Fruit fly (Drosophila melanogaster): ENCODE measurements around the gene knk.

The knk gene

DNA sequence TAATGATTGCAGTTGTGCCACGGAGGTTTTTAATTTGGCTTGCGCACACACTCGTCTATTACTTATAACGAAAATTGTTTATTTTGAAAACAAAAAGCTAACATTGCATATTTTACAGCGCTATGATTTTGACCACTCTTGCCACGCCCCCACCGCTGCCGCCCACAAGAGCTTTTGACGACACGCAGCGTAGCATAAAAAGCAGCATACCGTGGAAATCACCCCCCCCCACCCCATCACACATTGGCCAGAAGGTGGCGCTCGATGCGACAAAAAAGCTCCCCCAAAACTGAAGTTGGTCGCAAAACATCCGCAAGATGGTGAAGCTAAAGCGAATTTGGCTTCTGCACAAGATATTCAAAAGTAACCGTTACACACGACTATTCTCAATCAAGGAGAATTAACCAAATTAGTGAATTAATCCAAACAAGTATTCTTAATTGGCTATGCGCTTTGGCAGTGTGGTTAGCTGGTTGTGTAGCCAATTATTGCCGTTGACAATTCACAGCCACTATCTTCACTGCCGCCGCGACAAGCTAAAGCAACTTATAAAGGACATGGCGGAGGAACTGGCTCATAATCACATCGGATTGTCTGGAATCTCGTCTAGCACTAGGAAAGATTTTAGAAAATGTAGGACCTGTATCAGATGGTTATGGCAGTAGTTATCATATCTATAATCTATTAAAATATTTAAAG is 24.8 kb downstream of the knk start (continued):
- TF ChIP-seq eyg (GFP tag; optimal IDR thresholded peaks at IDR 0.05) = no peak
- TF ChIP-seq fd64A (GFP tag; optimal IDR thresholded peaks at IDR 0.05) = no peak
- TF ChIP-seq mam (GFP tag; optimal IDR thresholded peaks at IDR 0.05) = peak; percentile 3
- TF ChIP-seq ssp (GFP tag; IDR thresholded peaks at IDR 0.05) = no peak
- TF ChIP-seq CG15514 (GFP tag; optimal IDR thresholded peaks at IDR 0.05) = peak; percentile 57
- TF ChIP-seq stwl (tag; optimal IDR thresholded peaks at IDR 0.05) = no peak
- no peak for TF ChIP-seq wor (GFP tag; IDR thresholded peaks at IDR 0.05)
- TF ChIP-seq gro (GFP tag; optimal IDR thresholded peaks at IDR 0.05) = peak; percentile 60
- TF ChIP-seq bab2 (GFP tag; optimal IDR thresholded peaks at IDR 0.05) = peak; percentile 21
- TF ChIP-seq chm (GFP tag; IDR thresholded peaks at IDR 0.05) = 0 out of 2 replicates have a peak, but pooled peaks have one; percentile 59
- TF ChIP-seq CG4820 (GFP tag; optimal IDR thresholded peaks at IDR 0.05) = peak; percentile 8
- no peak for TF ChIP-seq CHES-1-like (GFP tag; optimal IDR thresholded peaks at IDR 0.05)
- no peak for TF ChIP-seq Neu2 (GFP tag; optimal IDR thresholded peaks at IDR 0.05; ENCODE audit: borderline replicate concordance)
- no peak for TF ChIP-seq Hmx (GFP tag; optimal IDR thresholded peaks at IDR 0.05)
- no peak for TF ChIP-seq CG2116 (GFP tag; optimal IDR thresholded peaks at IDR 0.05)
- no peak for TF ChIP-seq fd102C (GFP tag; optimal IDR thresholded peaks at IDR 0.05)
- no peak for TF ChIP-seq Oaz (GFP tag; IDR thresholded peaks at IDR 0.05)
- TF ChIP-seq CG4617 (GFP tag; optimal IDR thresholded peaks at IDR 0.05; ENCODE audit: borderline replicate concordance) = no peak
- peak; percentile 83 for TF ChIP-seq CG11456 (GFP tag; IDR thresholded peaks at IDR 0.05)
- peak; percentile 35; the same call in 1 of the 2 replicates for TF ChIP-seq bbx (GFP tag; IDR thresholded peaks at IDR 0.05; ENCODE audit: partially characterized antibody)
- peak; percentile 44; the same call in 1 of the 2 replicates for TF ChIP-seq CG42726 (GFP tag; IDR thresholded peaks at IDR 0.05; ENCODE audit: partially characterized antibody)
- TF ChIP-seq CG3281 (GFP tag; optimal IDR thresholded peaks at IDR 0.05) = no peak
- no peak for TF ChIP-seq gsb (GFP tag; IDR thresholded peaks at IDR 0.05)
- TF ChIP-seq Doc2 (GFP tag; IDR thresholded peaks at IDR 0.05) = no peak
- peak; percentile 81 for TF ChIP-seq Hmr (GFP tag; optimal IDR thresholded peaks at IDR 0.05)
- no peak for TF ChIP-seq maf-S (GFP tag; optimal IDR thresholded peaks at IDR 0.05)
- peak; percentile 10 for TF ChIP-seq CG2120 (GFP tag; optimal IDR thresholded peaks at IDR 0.05)
- TF ChIP-seq Gug (GFP tag; IDR thresholded peaks at IDR 0.05) = peak; percentile 28; the same call in 1 of the 4 replicates
- no peak for TF ChIP-seq CG4360 (GFP tag; IDR thresholded peaks at IDR 0.05)
- TF ChIP-seq CG3065 (GFP tag; optimal IDR thresholded peaks at IDR 0.05) = peak; percentile 93
- no peak for TF ChIP-seq Spps (tag; optimal IDR thresholded peaks at IDR 0.05)
- no peak for TF ChIP-seq CG18011 (GFP tag; optimal IDR thresholded peaks at IDR 0.05)
- no peak for TF ChIP-seq p53 (GFP tag; optimal IDR thresholded peaks at IDR 0.05)
- no peak for TF ChIP-seq croc (GFP tag; conservative IDR thresholded peaks at IDR 0.05)
- no peak for TF ChIP-seq CG8944 (GFP tag; optimal IDR thresholded peaks at IDR 0.05)
- peak; percentile 82; the same call in 2 of the 4 replicates for TF ChIP-seq chinmo (GFP tag; IDR thresholded peaks at IDR 0.05; ENCODE audit: partially characterized antibody)
- TF ChIP-seq CG16863 (GFP tag; optimal IDR thresholded peaks at IDR 0.05) = no peak
- TF ChIP-seq CG1602 (GFP tag; optimal IDR thresholded peaks at IDR 0.05) = no peak
- TF ChIP-seq Bdp1 (GFP tag; optimal IDR thresholded peaks at IDR 0.05) = no peak
- no peak for TF ChIP-seq CG16815 (GFP tag; optimal IDR thresholded peaks at IDR 0.05)
- TF ChIP-seq pfk (GFP tag; optimal IDR thresholded peaks at IDR 0.05) = no peak
- TF ChIP-seq dpn (GFP tag; optimal IDR thresholded peaks at IDR 0.05) = peak in 1 of 2 experiments; percentile 44
- no peak for TF ChIP-seq fu2 (GFP tag; optimal IDR thresholded peaks at IDR 0.05)
- TF ChIP-seq CG4707 (GFP tag; optimal IDR thresholded peaks at IDR 0.05) = no peak
- TF ChIP-seq mld (GFP tag; IDR thresholded peaks at IDR 0.05; ENCODE audit: partially characterized antibody) = no peak
- no peak for TF ChIP-seq CG8478 (optimal IDR thresholded peaks at IDR 0.05)
- TF ChIP-seq CG33213 (GFP tag; optimal IDR thresholded peaks at IDR 0.05) = no peak
- no peak for TF ChIP-seq CG34422 (GFP tag; IDR thresholded peaks at IDR 0.05)
- no peak for TF ChIP-seq sc (optimal IDR thresholded peaks at IDR 0.05)
- TF ChIP-seq sc (GFP tag; optimal IDR thresholded peaks at IDR 0.05) = no peak
- no peak for TF ChIP-seq Vsx1 (GFP tag; optimal IDR thresholded peaks at IDR 0.05)

Data from whole organism, embryonic.